Worm (Caenorhabditis elegans): Measurements from ENCODE around the gene pigc-1.

DNA sequence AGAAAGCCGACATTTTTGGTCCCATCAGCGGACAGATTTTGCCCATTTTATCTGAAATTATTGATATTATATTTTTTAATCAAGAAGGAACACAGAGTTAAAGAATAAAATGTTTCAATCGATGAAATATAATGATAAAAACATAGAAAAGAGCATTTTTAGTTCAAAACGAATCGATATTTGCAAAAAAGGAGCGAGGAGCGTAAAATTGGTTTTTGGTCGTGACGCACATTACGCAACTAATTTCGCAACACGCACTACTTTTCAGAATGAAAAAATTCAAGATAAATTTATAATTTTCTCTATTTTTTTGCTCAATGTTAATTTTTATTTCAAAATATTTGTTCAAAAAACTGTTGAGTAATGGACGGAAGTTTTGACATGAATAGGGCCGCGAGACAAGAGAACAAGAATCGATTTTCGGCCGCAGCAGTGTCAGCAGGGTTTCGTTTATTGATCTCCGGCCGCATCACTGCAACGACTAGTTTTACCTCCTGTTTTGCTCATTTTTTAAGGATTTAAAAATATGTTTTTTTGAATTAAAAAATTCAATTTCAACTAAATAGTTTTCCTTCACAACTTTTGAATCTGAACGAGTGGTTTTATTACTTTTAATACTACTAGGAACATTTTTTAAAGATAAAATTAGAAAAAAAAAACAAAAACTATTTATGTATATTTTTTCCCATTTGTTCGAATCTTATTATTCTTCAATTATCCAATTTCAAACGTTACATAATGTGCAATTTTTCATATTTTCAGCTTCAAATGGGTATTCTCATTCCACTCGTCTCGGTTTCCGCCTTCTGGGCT is 21.7 kb downstream of the pigc-1 start, which contains the start of the genes F49C12.12 and vha-17:
- TF ChIP-seq ref-1 (GFP tag; conservative IDR thresholded peaks at IDR 0.05): no peak
- TF ChIP-seq ztf-29 (GFP tag; IDR thresholded peaks at IDR 0.05): no peak
- no peak for TF ChIP-seq klf-2 (GFP tag; conservative IDR thresholded peaks at IDR 0.05)
- no peak for TF ChIP-seq tab-1 (GFP tag; IDR thresholded peaks at IDR 0.05)
- TF ChIP-seq flt-1 (GFP tag; IDR thresholded peaks at IDR 0.05): no peak
